Worm (Caenorhabditis elegans) whole organism, dauer: ENCODE data around the gene F08B12.11.

Source experiments
- unc-62 ChIP-seq: sonication (generic microtip); optimal IDR thresholded peaks from 2 replicates; lab custom pipeline; 2017; ENCODE audit warnings: missing biosample characterization, missing genetic modification reagents, missing genetic modification characterization

The F08B12.11 gene

DNA sequence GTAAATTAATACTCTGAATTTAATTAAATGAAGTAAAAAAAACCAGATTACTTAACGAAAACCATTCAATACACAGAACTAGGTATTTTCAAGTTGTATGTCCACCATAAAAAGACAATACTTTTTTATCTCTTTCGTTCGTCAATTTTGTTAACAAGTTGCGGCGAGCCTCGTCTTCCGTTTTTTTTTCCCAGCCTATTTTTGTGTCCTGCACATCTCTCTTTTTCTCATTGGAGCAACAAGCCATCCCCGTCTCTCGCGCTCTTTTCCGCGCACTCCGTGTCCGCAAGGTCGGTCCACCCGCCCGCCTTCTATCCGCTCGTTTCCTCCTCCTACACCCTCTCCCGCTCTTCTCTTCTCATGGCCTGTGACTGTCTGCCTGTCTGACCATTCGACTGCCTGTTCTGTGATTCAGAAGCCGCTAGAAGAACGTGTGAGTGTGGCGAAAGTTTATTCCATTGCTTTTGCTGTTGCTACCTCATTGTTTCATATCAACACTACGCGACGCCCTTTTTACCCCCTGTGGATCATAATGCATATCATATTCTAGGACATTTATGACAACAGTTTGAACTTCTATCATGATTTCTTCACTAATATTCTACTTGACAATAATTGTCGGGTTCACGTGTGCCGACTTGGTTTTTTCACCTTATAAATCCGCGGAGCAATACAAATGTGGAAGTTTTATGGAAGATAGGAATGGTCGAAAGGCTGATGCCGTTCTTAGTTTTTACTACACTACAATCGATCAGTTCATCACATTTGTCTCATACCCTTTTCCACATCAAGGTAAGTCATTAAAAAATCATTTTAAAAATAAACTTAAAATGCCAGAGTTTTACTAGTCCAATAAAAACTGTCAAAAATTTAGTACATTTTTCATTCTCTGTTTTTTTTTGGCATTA, at the start of gene F08B12.11, which contains the start of gene prmn-1:
TSS of gene F08B12.11 (plus strand) at position 521 of the 908 bp plus-strand sequence.
TSS of gene prmn-1 (plus strand) at position 551 of the 908 bp plus-strand sequence.
- no peak for TF ChIP-seq unc-62 (GFP tag; lab: Kevin White, UChicago)

DNA sequence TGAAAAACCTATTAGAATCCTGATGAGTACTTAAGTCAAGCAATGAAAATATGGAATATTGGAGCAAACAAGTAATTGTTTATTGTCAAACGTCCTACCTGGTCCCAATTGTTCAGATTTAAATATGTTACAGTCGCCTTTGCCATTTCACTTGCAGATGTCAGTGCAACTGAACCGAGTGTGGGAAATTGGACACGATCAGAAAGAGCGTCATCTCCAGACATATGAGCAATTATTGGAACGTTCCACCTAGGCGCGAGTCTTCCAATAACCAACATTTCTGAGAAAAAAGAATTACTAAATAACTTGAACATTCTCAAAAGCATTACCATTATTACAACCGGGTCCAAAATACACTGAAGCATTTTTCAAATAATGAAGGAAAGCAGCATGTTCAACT, 47.8 kb upstream of the F08B12.11 start:
- TF ChIP-seq unc-62 (GFP tag; lab: Kevin White, UChicago) = no peak

DNA sequence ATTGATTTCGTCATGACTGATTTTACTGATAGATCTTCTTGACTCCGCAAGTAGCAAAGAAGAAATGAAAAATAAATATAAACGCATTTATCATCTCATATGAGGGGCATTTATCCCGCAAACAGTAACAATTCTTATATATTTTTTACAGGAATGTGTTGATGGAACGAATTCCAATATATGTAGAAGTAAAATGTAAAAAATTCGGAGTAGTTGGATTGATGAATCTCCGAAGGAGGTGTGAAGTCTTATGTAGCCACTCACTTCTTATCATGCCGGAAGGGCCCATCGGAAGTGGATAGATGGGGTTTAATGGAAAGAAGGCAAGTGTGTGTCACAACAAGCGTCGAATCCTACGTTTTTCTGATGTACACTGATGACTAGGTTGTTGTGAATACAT, 47.1 kb upstream of the F08B12.11 start, which contains the start of gene gcy-9:
TSS of gene gcy-9 (minus strand) at position 101 of the 400 bp plus-strand sequence.
- TF ChIP-seq unc-62 (GFP tag; lab: Kevin White, UChicago) = no peak

DNA sequence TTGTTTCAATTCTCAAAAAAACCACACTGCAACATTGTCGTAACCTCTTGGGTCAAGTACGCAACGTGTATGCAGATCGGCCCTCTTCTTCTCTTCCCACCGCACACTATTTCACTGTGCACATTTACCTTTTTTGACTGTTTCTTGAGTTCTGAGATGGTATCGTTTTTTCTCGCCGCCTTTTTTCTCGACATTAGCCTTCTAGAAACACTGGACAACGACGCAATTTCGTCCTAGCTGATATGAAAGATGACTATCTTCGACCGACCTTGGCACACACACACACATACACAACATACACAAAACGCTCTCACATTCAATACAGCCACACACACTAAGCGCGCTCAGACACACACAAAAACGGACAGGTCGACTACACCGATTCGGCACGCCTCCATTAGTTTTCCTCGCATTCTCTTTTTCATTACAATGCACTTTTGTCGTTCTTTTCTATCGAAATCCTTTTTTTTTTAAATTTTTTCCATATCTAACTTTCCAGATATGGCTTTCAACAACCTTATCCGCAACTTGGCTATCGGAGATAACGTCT, 45.4 kb upstream of the F08B12.11 start, which contains the start of gene aco-1:
TSS of gene aco-1 (plus strand) at position 500 of the 550 bp plus-strand sequence.
- TF ChIP-seq unc-62 (GFP tag; lab: Kevin White, UChicago) = no peak

- no peak for TF ChIP-seq unc-62 (GFP tag; lab: Kevin White, UChicago)
Observed at ce11 chrX:11340478-11340877, 44.4 kb upstream of the F08B12.11 start.

DNA sequence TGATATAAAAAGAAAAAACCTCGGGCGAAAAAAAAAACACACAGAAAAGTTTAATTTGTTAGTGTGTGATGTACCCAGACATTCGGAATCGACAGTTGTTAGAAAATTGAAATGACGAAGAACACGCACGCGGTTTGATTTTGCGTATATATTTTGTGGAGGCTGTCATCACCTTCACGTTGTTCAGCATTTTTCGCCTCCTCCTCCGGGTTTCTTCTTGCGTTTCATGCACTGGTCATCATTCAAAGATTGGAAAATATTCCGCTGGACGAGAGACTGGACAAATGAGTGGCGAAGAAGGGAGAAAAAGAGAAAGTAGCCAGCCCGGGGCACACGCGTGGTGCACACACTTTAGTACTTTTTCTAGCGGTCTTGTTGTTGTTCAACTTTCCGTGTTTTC, 40.0 kb upstream of the F08B12.11 start:
- no peak for TF ChIP-seq unc-62 (GFP tag; lab: Kevin White, UChicago)

- TF ChIP-seq unc-62 (GFP tag; lab: Kevin White, UChicago) = no peak
Observed at ce11 chrX:11345471-11345870, 39.4 kb upstream of the F08B12.11 start.

- no peak for TF ChIP-seq unc-62 (GFP tag; lab: Kevin White, UChicago)
Observed at ce11 chrX:11346155-11346554, 38.7 kb upstream of the F08B12.11 start, which contains the start of gene oct-2. Gene oct-2 (plus strand): TSS chrX:11346455.

ce11 chrX:11351288-11351687, 33.6 kb upstream of the F08B12.11 start:
- TF ChIP-seq unc-62 (GFP tag; lab: Kevin White, UChicago) = no peak

- TF ChIP-seq unc-62 (GFP tag; lab: Kevin White, UChicago) = no peak
Observed at ce11 chrX:11351856-11352255, 33.0 kb upstream of the F08B12.11 start, which contains the start of gene pgp-3. Gene pgp-3 (plus strand): TSS chrX:11352156.

ce11 chrX:11355856-11356255, 29.0 kb upstream of the F08B12.11 start:
- no peak for TF ChIP-seq unc-62 (GFP tag; lab: Kevin White, UChicago)

- no peak for TF ChIP-seq unc-62 (GFP tag; lab: Kevin White, UChicago)
Observed at ce11 chrX:11357516-11357915, 27.3 kb upstream of the F08B12.11 start, which contains the start of gene pgp-4. Gene pgp-4 (plus strand): TSS chrX:11357816.

ce11 chrX:11364914-11365313, 19.9 kb upstream of the F08B12.11 start:
- no peak for TF ChIP-seq unc-62 (GFP tag; lab: Kevin White, UChicago)

DNA sequence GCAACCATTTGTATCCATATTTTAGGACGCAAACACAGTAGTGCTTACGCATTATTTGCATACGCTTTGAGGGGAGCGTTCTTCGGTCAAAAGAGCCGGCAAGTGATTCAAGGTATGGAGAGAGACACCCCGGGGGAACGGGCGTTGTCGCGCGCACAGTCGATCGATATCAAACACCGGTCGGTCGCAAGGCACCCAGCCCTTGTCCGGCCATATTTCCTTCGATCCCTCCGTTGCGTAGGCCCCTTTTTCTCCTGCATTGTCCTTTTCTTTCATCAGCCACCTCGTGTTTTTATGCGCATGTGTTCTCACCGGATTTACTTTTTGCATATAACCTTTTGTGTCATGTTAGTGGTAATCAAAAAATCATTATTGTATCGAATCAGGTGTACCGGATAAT, 18.9 kb upstream of the F08B12.11 start:
- TF ChIP-seq unc-62 (GFP tag; lab: Kevin White, UChicago) = no peak

DNA sequence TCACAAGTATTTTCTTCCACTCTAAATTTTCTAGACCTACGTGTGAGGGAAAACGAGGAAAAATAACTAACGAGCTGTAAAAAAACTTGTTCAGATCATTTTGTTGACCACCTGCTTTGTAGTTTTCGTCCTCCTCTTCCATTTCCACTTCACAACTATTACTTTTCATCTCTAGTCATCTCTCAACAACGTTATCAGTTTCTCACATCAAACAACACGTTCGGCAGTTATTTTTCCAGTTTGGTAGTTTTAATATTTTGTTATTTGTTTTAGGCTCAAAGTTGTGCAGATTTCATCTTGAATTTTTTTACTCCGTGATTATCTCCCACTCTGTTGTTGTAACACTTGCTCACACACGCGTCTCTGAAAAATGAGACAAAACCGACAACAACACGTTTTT, 17.8 kb upstream of the F08B12.11 start:
- no peak for TF ChIP-seq unc-62 (GFP tag; lab: Kevin White, UChicago)

DNA sequence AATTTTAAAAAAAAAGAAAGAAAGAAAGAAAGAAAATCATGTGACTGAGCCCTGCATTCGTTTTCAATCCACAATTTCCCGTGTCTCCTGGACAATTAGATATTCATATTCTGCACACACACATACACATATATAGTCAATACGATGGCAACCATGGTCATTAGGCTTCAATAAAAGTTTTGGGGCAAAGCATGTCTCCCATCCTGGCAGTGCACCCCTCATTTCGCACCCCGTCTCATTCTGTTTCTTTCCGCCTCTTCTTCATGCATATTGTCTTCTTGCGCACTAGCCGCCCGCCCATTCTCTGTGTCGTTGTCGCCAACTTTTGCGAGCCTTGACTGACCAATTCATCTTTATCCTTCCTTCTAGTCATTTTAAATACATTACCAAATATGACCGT, 17.2 kb upstream of the F08B12.11 start:
- no peak for TF ChIP-seq unc-62 (GFP tag; lab: Kevin White, UChicago)
